Worm (Caenorhabditis elegans) whole organism, young adult: ENCODE results near the gene pks-1.
A peak's percentile ranks its signal among the peaks of the same experiment; 100 is the strongest.

Source experiments
- B0336.3 ChIP-seq: fragments of 200-800 bp; sonication (Bioruptor generic); IDR thresholded peaks from 2 replicates; pipeline ENCODE4 v1.3.6; 2022; ENCODE audit warnings: missing genetic modification characterization, missing compliant biosample characterization
- D2030.7 ChIP-seq: fragments of 200-800 bp; sonication (Bioruptor generic); IDR thresholded peaks from 2 replicates; pipeline ENCODE4 v1.3.6; 2022; ENCODE audit warnings: missing genetic modification reagents, missing genetic modification characterization, missing compliant biosample characterization
- F23B12.7 ChIP-seq: sonication (generic microtip); optimal IDR thresholded peaks from 2 replicates; lab custom pipeline; 2017; ENCODE audit warnings: missing genetic modification characterization, mild to moderate bottlenecking, missing compliant biosample characterization, antibody characterized with exemption, moderate library complexity; ENCODE audit not compliant: insufficient read depth
- F57C9.4 ChIP-seq: sonication (generic microtip); optimal IDR thresholded peaks from 2 replicates; lab custom pipeline; 2017; ENCODE audit warnings: mild to moderate bottlenecking, missing genetic modification characterization, missing compliant biosample characterization
- T07F8.4 ChIP-seq: sonication (generic microtip); optimal IDR thresholded peaks from 2 replicates; lab custom pipeline; 2016; ENCODE audit warnings: mild to moderate bottlenecking, missing genetic modification characterization, moderate library complexity, missing compliant biosample characterization
- Y53F4B.3 ChIP-seq: fragments of 200-800 bp; sonication (Bioruptor generic); IDR thresholded peaks from 2 replicates; pipeline ENCODE4 v1.3.6; 2022; ENCODE audit warnings: missing genetic modification reagents, missing genetic modification characterization, missing compliant biosample characterization
- aptf-3 ChIP-seq: fragments of 200-800 bp; sonication (Bioruptor generic); IDR thresholded peaks from 2 replicates; pipeline ENCODE4 v1.3.6; 2022; ENCODE audit warnings: missing genetic modification characterization, missing compliant biosample characterization
- atf-7 ChIP-seq: sonication (generic microtip); optimal IDR thresholded peaks from 2 replicates; lab custom pipeline; 2017; ENCODE audit warnings: mild to moderate bottlenecking, missing genetic modification characterization, missing compliant biosample characterization
- attf-6 ChIP-seq: fragments of 200-800 bp; sonication (Bioruptor generic); IDR thresholded peaks from 2 replicates; pipeline ENCODE4 v1.3.6; 2022; ENCODE audit warnings: missing genetic modification reagents, missing genetic modification characterization, missing compliant biosample characterization
- bed-2 ChIP-seq: fragments of 200-800 bp; sonication (Bioruptor generic); IDR thresholded peaks from 2 replicates; pipeline ENCODE4 v1.3.6; 2022; ENCODE audit warnings: missing genetic modification reagents, missing genetic modification characterization, missing compliant biosample characterization
- cebp-1 ChIP-seq, 2 experiments: fragments of 200-800 bp in 1 of 2; sonication (Bioruptor generic) in 1 of 2; sonication (generic microtip) in 1 of 2; IDR thresholded peaks in 1 of 2; optimal IDR thresholded peaks in 1 of 2; 2 replicates each; pipeline versions ENCODE4 v1.3.6 to Lab custom; 2017 to 2022; ENCODE audit warnings: missing compliant biosample characterization in 2 of 2, missing genetic modification characterization in 2 of 2, mild to moderate bottlenecking in 1 of 2, missing genetic modification reagents in 1 of 2, moderate library complexity in 1 of 2
- ceh-27 ChIP-seq: fragments of 200-800 bp; sonication (Bioruptor generic); optimal IDR thresholded peaks from 2 replicates; lab custom pipeline; 2018; ENCODE audit warnings: mild to moderate bottlenecking, missing genetic modification characterization, moderate library complexity, missing compliant biosample characterization
- ceh-40 ChIP-seq: fragments of 200-800 bp; sonication (Bioruptor generic); IDR thresholded peaks from 2 replicates; pipeline ENCODE4 v1.3.6; 2022; ENCODE audit warnings: missing genetic modification characterization, missing compliant biosample characterization
- chd-7 ChIP-seq: sonication (generic microtip); optimal IDR thresholded peaks from 2 replicates; lab custom pipeline; 2016; ENCODE audit warnings: mild to moderate bottlenecking, missing genetic modification characterization, moderate library complexity, missing compliant biosample characterization
- die-1 ChIP-seq: sonication (generic microtip); optimal IDR thresholded peaks from 2 replicates; lab custom pipeline; 2016; ENCODE audit warnings: missing genotype, mild to moderate bottlenecking, missing genetic modification characterization, missing compliant biosample characterization
- dox-1 ChIP-seq: fragments of 200-800 bp; sonication (Bioruptor generic); IDR thresholded peaks from 2 replicates; pipeline ENCODE4 v1.3.6; 2022; ENCODE audit warnings: missing genetic modification reagents, missing genetic modification characterization, missing compliant biosample characterization
- egl-18 ChIP-seq: fragments of 200-800 bp; sonication (Bioruptor generic); IDR thresholded peaks from 2 replicates; pipeline ENCODE4 v1.3.6; 2022; ENCODE audit warnings: missing genetic modification reagents, missing genetic modification characterization, missing compliant biosample characterization
- him-1 ChIP-seq: sonication (generic microtip); optimal IDR thresholded peaks from 2 replicates; lab custom pipeline; 2016; ENCODE audit warnings: missing genotype, missing genetic modification reagents, missing genetic modification characterization, missing compliant biosample characterization
- hmg-1.2 ChIP-seq: fragments of 200-800 bp; sonication (Bioruptor generic); IDR thresholded peaks from 2 replicates; pipeline ENCODE4 v1.3.6; 2022; ENCODE audit warnings: missing genetic modification reagents, missing genetic modification characterization, missing compliant biosample characterization
- hrde-1 ChIP-seq: sonication (generic microtip); optimal IDR thresholded peaks from 2 replicates; lab custom pipeline; 2016; ENCODE audit warnings: missing genetic modification characterization, mild to moderate bottlenecking, missing compliant biosample characterization, moderate library complexity, missing genotype, missing genetic modification reagents, borderline replicate concordance
- lin-26 ChIP-seq: fragments of 200-800 bp; sonication (Bioruptor generic); IDR thresholded peaks from 2 replicates; pipeline ENCODE4 v1.3.6; 2022; ENCODE audit warnings: missing genetic modification reagents, missing genetic modification characterization, missing compliant biosample characterization
- lin-54 ChIP-seq: fragments of 200-800 bp; sonication (Bioruptor generic); optimal IDR thresholded peaks from 2 replicates; lab custom pipeline; 2018; ENCODE audit warnings: mild to moderate bottlenecking, missing genetic modification characterization, missing compliant biosample characterization
- madf-6 ChIP-seq: fragments of 200-800 bp; sonication (Bioruptor generic); IDR thresholded peaks from 2 replicates; pipeline ENCODE4 v1.3.6; 2022; ENCODE audit warnings: missing genetic modification reagents, missing genetic modification characterization, missing compliant biosample characterization
- mcd-1 ChIP-seq: fragments of 200-800 bp; sonication (Bioruptor generic); IDR thresholded peaks from 2 replicates; pipeline ENCODE4 v1.3.6; 2022; ENCODE audit warnings: missing genetic modification reagents, missing genetic modification characterization, missing compliant biosample characterization
- mxl-1 ChIP-seq: sonication (generic microtip); optimal IDR thresholded peaks from 2 replicates; lab custom pipeline; 2016; ENCODE audit warnings: missing genetic modification characterization, missing compliant biosample characterization
- nfya-1 ChIP-seq: sonication (generic microtip); optimal IDR thresholded peaks from 2 replicates; lab custom pipeline; 2017; ENCODE audit warnings: antibody characterized with exemption, missing compliant biosample characterization, missing genetic modification characterization, borderline replicate concordance; ENCODE audit not compliant: insufficient read depth
- nhr-120 ChIP-seq: fragments of 200-800 bp; sonication (Bioruptor generic); IDR thresholded peaks from 2 replicates; pipeline ENCODE4 v1.3.6; 2022; ENCODE audit warnings: missing genetic modification characterization, missing compliant biosample characterization
- pbrm-1 ChIP-seq: fragments of 200-800 bp; sonication (Bioruptor generic); IDR thresholded peaks from 2 replicates; pipeline ENCODE4 v1.3.6; 2022; ENCODE audit warnings: missing genetic modification reagents, missing genetic modification characterization, missing compliant biosample characterization
- rcor-1 ChIP-seq: fragments of 200-800 bp; sonication (Bioruptor generic); IDR thresholded peaks from 2 replicates; pipeline ENCODE4 v1.3.6; 2022; ENCODE audit warnings: missing genetic modification reagents, missing genetic modification characterization, missing compliant biosample characterization
- rec-8 ChIP-seq, 2 experiments: sonication (generic microtip); optimal IDR thresholded peaks; 2 replicates each; lab custom pipeline; 2016; ENCODE audit warnings: mild to moderate bottlenecking in 2 of 2, missing genetic modification characterization in 2 of 2, missing genetic modification reagents in 2 of 2, missing genotype in 2 of 2, missing biosample characterization in 1 of 2, missing compliant biosample characterization in 1 of 2, moderate library complexity in 1 of 2
- rpc-1 ChIP-seq, 2 experiments: fragments of 150-350 bp in 1 of 2; sonication (generic microtip) in 1 of 2; optimal IDR thresholded peaks; 2 replicates each; lab custom pipeline; 2014 to 2018; ENCODE audit warnings: missing biosample characterization in 1 of 2, missing genetic modification characterization in 1 of 2, missing genetic modification reagents in 1 of 2, missing genotype in 1 of 2
- sdz-38 ChIP-seq: sonication (generic microtip); optimal IDR thresholded peaks from 2 replicates; lab custom pipeline; 2016; ENCODE audit warnings: missing genotype, missing genetic modification characterization, missing compliant biosample characterization
- snpc-1.1 ChIP-seq: sonication (generic microtip); optimal IDR thresholded peaks from 2 replicates; lab custom pipeline; 2017; ENCODE audit warnings: missing genetic modification characterization, mild to moderate bottlenecking, missing compliant biosample characterization, antibody characterized with exemption, moderate library complexity, missing genotype, missing genetic modification reagents; ENCODE audit not compliant: insufficient read depth
- snpc-1.3 ChIP-seq: sonication (generic microtip); optimal IDR thresholded peaks from 2 replicates; lab custom pipeline; 2017; ENCODE audit warnings: missing genetic modification characterization, mild to moderate bottlenecking, missing compliant biosample characterization, antibody characterized with exemption, moderate library complexity, missing genotype, missing genetic modification reagents; ENCODE audit not compliant: insufficient read depth
- snpc-3.4 ChIP-seq: sonication (generic microtip); optimal IDR thresholded peaks from 2 replicates; lab custom pipeline; 2017; ENCODE audit warnings: missing genetic modification characterization, mild to moderate bottlenecking, missing compliant biosample characterization, antibody characterized with exemption, moderate library complexity, missing genotype, missing genetic modification reagents
- snpc-4 ChIP-seq, 5 experiments: fragments of 150-350 bp in 1 of 5; sonication (generic microtip) in 4 of 5; optimal IDR thresholded peaks; 2 replicates each; lab custom pipeline; 2014 to 2018; ENCODE audit warnings: missing genetic modification characterization in 5 of 5, missing biosample characterization in 3 of 5, antibody characterized with exemption in 2 of 5, mild to moderate bottlenecking in 2 of 5, missing compliant biosample characterization in 2 of 5, missing genotype in 2 of 5, moderate library complexity in 2 of 5, missing genetic modification reagents in 1 of 5
- tbp1 ChIP-seq: fragments of 200-800 bp; sonication (Bioruptor generic); optimal IDR thresholded peaks from 2 replicates; lab custom pipeline; 2018; ENCODE audit warnings: mild to moderate bottlenecking, missing genetic modification characterization, missing compliant biosample characterization
- zfh-2 ChIP-seq: fragments of 200-800 bp; sonication (Bioruptor generic); conservative IDR thresholded peaks from 2 replicates; pipeline ENCODE4 v1.3.6; 2022; ENCODE audit warnings: missing genetic modification reagents, missing genetic modification characterization, missing compliant biosample characterization
- ztf-18 ChIP-seq: sonication (generic microtip); optimal IDR thresholded peaks from 2 replicates; lab custom pipeline; 2016; ENCODE audit warnings: missing genotype, mild to moderate bottlenecking, missing genetic modification characterization, missing compliant biosample characterization
- ztf-26 ChIP-seq: sonication (generic microtip); optimal IDR thresholded peaks from 2 replicates; lab custom pipeline; 2017; ENCODE audit warnings: missing genetic modification characterization, missing compliant biosample characterization
- ztf-28 ChIP-seq: fragments of 200-800 bp; sonication (Bioruptor generic); IDR thresholded peaks from 2 replicates; pipeline ENCODE4 v1.3.6; 2022; ENCODE audit warnings: missing genetic modification reagents, missing genetic modification characterization, missing compliant biosample characterization

The pks-1 gene

DNA sequence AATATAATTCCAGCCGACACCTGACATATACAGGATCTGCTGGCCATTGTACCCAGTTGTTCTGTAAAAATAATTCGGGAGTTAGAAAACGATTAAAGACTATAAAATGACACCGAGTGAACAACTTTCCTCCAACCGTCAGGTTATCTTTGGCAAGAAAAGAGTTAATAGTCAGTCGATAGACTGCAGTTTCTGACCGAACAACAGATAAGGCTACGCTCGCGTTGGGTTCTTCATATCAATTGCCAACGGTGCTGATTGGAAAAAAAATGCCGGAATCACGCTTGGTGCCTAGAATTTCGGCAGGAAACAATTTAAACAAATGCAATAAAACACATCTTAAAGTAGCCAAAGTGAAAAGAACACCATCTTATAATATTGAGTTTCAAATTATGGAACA is 13.1 kb upstream of the pks-1 start, which contains the start of gene scav-1 (continued):
- TF ChIP-seq mcd-1 (GFP tag; lab: Robert Waterston, UW) (no peak), madf-6 (GFP tag; lab: Robert Waterston, UW) (no peak)
- TF ChIP-seq, all 124 proteins: peak for 5

DNA sequence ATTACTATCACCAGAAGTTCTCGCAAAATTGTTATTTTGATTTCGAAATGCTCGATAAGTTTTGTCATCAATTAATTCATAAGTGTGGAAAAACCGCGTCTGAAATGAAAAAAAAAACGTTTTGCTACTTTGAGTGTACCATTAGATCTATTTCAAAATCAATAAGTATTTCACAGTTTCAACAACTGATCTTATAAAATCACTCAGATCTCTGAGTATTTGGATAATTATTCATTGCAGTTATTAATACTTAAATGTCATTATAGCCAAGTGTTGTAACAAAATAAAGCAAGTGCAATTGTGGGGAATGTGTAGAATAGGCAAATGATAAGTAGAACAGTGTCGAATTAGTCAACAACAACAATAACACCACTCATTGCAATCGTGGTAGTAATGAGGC is 7.3 kb upstream of the pks-1 start, which contains the start of gene C03F11.4:
TSS of gene C03F11.4 (minus strand) at position 101 of the 400 bp plus-strand sequence.
- TF ChIP-seq dox-1 (GFP tag; lab: Robert Waterston, UW) (no peak), cebp-1 (GFP tag; IDR thresholded peaks at IDR 0.05; lab: Robert Waterston, UW) (no peak), cebp-1 (tag; optimal IDR thresholded peaks at IDR 0.05; lab: Kevin White, UChicago) (no peak), nhr-120 (GFP tag; lab: Robert Waterston, UW) (no peak), mxl-1 (no peak), T07F8.4 (tag; lab: Kevin White, UChicago) (no peak), atf-7 (no peak), pbrm-1 (GFP tag; lab: Robert Waterston, UW) (no peak), B0336.3 (no peak), ztf-26 (tag; lab: Kevin White, UChicago) (no peak), F57C9.4 (no peak), sdz-38 (no peak), rec-8 (tag; optimal IDR thresholded peaks at IDR 0.05; lab: Kevin White, UChicago) (no peak)
- TF ChIP-seq, all 124 proteins: peak for 0

DNA sequence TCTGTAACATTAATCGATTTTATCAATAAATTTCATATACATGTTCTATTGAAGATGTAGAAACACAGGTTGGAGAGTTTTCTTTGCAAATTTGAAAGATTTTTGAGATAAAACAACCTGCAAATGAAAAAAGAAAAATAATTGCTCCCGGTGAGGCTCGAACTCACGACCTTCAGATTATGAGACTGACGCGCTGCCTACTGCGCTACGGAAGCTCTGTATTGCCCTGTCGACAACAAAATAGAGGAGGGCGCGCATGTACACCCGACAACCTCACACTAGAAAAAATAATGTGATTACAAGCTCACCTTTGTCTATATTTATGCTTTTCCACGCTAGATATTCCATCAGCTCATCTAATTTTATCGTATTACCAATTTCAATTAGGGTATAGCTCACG is 6.3 kb upstream of the pks-1 start:
- TF ChIP-seq rec-8 (tag; optimal IDR thresholded peaks at IDR 0.05; lab: Kevin White, UChicago) = peak; percentile 1 to 35
- TF ChIP-seq atf-7 = peak; percentile 7
- peak; percentile 78 for TF ChIP-seq lin-26 (GFP tag; lab: Robert Waterston, UW)
- no peak for TF ChIP-seq zfh-2 (GFP tag; lab: Robert Waterston, UW)
- no peak for TF ChIP-seq ceh-27 (GFP tag; lab: Kevin White, UChicago)
- TF ChIP-seq D2030.7 (GFP tag; lab: Robert Waterston, UW) = peak; percentile 54
- peak; percentile 38 for TF ChIP-seq T07F8.4 (tag; lab: Kevin White, UChicago)
- TF ChIP-seq hmg-1.2 (GFP tag; lab: Robert Waterston, UW) = peak; percentile 74
- TF ChIP-seq snpc-1.3 = peak; percentile 39
- no peak for TF ChIP-seq lin-54 (GFP tag; lab: Kevin White, UChicago)
- peak; percentile 12 for TF ChIP-seq hrde-1 (tag; lab: Kevin White, UChicago)
- TF ChIP-seq rcor-1 (GFP tag; lab: Robert Waterston, UW) = peak; percentile 74
- TF ChIP-seq mcd-1 (GFP tag; lab: Robert Waterston, UW) = peak; percentile 48
- TF ChIP-seq snpc-1.1 = no peak
- TF ChIP-seq ztf-28 = 0 out of 2 replicates have a peak, but pooled peaks have one; percentile 17
- TF ChIP-seq snpc-3.4 = peak; percentile 47
- TF ChIP-seq F23B12.7 (tag; lab: Kevin White, UChicago) = peak; percentile 10
- TF ChIP-seq die-1 = peak; percentile 91
- TF ChIP-seq pbrm-1 (GFP tag; lab: Robert Waterston, UW) = peak; percentile 51; the same call in 1 of the 2 replicates
- TF ChIP-seq snpc-4 (GFP tag; optimal IDR thresholded peaks at IDR 0.05; lab: Kevin White, UChicago) = peak; percentile 28
- peak in 2 of 4 experiments; percentile 41 to 68 for TF ChIP-seq snpc-4 (tag; optimal IDR thresholded peaks at IDR 0.05; lab: Kevin White, UChicago)
- peak; percentile 77 for TF ChIP-seq mxl-1
- no peak for TF ChIP-seq nfya-1 (tag; lab: Kevin White, UChicago)
- 0 out of 2 replicates have a peak, but pooled peaks have one; percentile 54 for TF ChIP-seq attf-6 (GFP tag; lab: Robert Waterston, UW)
- TF ChIP-seq ceh-40 (GFP tag; lab: Robert Waterston, UW) = peak; percentile 48; the same call in 1 of the 2 replicates
- peak; percentile 92 for TF ChIP-seq him-1
- TF ChIP-seq Y53F4B.3 (GFP tag; lab: Robert Waterston, UW) = no peak
- peak; percentile 63 for TF ChIP-seq ztf-18 (tag; lab: Kevin White, UChicago)
- no peak for TF ChIP-seq bed-2 (GFP tag; lab: Robert Waterston, UW)
- TF ChIP-seq chd-7 (tag; lab: Kevin White, UChicago) = peak; percentile 20
- no peak for TF ChIP-seq egl-18 (GFP tag; lab: Robert Waterston, UW)
- TF ChIP-seq rpc-1 (optimal IDR thresholded peaks at IDR 0.05; lab: Kevin White, UChicago) = peak; percentile 80
- peak; percentile 89 for TF ChIP-seq rpc-1 (tag; optimal IDR thresholded peaks at IDR 0.05; lab: Kevin White, UChicago)
- 0 out of 2 replicates have a peak, but pooled peaks have one; percentile 48 for TF ChIP-seq aptf-3 (GFP tag; lab: Robert Waterston, UW)
- peak; percentile 92 for TF ChIP-seq tbp1 (GFP tag; lab: Kevin White, UChicago)
